Fruit fly (Drosophila melanogaster): Measurements from ENCODE around the gene eIF4E4.

eIF4E4 gene

DNA sequence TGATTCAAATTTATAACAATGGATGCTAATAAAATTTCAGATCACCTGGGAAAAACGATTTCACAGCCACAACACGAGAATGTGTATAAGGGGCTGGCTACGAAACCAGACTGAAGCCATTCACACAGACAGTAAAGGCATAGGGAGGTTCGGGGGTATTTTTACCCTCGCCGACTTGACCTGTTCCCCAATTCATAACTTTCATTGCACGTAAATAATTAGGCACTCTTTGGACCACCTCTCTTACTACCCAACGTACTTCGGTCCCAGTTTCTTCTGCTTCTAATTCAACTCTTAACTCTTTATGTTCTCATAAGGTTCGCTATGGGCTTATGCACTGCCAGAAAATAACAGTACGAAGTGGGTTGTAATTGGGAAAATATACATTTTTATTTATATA lies at the start of gene eIF4E4:
Gene eIF4E4 (minus strand): TSS at position 101 of the 400 bp plus-strand sequence.
- no peak for TF ChIP-seq psq (optimal IDR thresholded peaks at IDR 0.05)
- TF ChIP-seq ttk (optimal IDR thresholded peaks at IDR 0.05): no peak
- TF ChIP-seq Myc (optimal IDR thresholded peaks at IDR 0.05): no peak
- TF ChIP-seq h (optimal IDR thresholded peaks at IDR 0.05): no peak
- TF ChIP-seq insv (optimal IDR thresholded peaks at IDR 0.05): no peak
- TF ChIP-seq Sin3A (optimal IDR thresholded peaks at IDR 0.05): no peak

DNA sequence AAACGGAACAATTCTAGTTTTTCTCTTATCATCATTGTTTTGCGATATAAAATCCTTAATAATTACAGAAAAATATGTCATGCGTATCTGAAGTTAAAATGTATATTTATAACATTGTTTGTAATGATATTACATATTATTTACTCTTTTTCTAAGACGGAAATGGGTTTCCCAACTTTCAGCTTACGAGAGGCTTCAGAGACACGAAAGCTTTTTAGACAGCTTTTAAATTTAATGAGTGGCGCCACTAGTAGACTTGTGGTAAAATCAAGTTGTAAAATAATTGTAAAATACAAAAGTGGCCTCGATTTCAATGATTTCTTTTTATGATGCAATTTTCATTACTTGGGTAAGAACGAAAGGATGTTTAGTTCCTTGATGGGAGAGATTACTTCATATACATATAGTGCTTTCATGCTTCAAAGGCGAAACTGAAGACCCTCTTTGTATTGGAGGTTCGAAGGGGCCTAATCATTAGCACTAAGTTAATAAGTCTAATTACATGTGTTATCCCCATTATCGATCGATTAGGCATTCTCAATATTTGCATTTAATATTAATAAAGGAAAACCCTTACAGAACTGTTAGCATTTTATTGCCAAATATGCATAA lies 43.7 kb upstream of the eIF4E4 start:
- TF ChIP-seq Sin3A (optimal IDR thresholded peaks at IDR 0.05): no peak
- TF ChIP-seq h (optimal IDR thresholded peaks at IDR 0.05): no peak
- no peak for TF ChIP-seq Myc (optimal IDR thresholded peaks at IDR 0.05)
- TF ChIP-seq psq (optimal IDR thresholded peaks at IDR 0.05): no peak
- no peak for TF ChIP-seq ttk (optimal IDR thresholded peaks at IDR 0.05)
- no peak for TF ChIP-seq insv (optimal IDR thresholded peaks at IDR 0.05)

DNA sequence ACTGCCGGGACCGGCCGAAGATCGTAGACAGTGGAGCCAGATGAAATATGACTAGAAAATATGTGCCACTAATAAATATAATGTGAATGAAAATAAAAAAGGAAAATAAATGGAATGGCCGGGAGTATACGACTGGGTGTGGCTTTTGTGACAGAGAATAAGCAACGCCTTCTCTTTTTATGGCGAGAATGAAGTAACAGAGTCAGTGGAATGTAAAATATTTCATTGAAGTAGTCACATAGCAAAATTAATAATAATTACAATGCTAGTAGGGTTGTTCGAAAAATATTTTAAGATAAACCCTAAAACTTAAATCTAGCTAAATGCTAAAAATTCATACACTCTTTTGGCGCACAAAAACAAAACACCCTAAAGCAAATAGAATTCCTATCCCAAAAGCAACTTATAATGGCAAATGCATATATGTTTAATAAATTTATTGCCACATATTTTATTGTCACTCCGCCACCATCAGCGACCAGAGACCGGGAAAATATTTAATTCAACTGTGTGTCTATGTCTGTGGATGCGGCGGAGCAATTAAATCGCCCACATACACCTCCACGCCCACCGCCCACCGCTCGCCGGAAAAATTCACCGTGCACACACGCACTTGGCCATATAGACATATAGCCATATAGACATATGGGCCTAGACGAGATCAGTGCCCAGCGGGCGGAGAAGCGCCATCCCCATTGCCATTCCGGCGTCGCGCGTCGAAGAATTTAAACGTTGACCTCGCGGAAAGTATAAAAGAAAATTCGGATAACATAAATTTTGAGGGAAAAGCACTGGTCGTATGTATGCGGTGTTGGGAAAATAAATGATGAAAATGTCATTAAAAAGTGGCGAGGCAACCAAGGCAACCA lies 41.5 kb upstream of the eIF4E4 start:
- no peak for TF ChIP-seq psq (optimal IDR thresholded peaks at IDR 0.05)
- no peak for TF ChIP-seq ttk (optimal IDR thresholded peaks at IDR 0.05)
- TF ChIP-seq Sin3A (optimal IDR thresholded peaks at IDR 0.05): no peak
- no peak for TF ChIP-seq h (optimal IDR thresholded peaks at IDR 0.05)
- TF ChIP-seq Myc (optimal IDR thresholded peaks at IDR 0.05): no peak
- TF ChIP-seq insv (optimal IDR thresholded peaks at IDR 0.05): no peak

DNA sequence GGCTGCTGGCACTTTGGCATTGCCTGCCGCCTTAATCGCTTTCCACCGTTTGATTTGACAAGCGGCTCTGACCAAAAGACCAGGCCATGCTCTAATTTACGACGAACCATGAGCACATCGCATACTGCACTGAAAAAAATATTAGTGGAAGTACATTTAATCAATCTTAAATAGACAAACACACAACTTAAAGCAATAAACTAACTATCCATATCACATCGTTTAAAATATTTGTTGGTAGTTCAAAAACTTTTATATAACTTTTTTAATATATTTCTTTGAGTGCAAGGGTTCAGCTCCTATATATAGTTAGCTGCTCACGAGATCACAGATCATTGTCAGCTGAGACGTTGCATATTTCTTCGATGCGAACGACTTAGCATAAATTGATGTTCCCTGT lies 40.4 kb upstream of the eIF4E4 start:
- TF ChIP-seq insv (optimal IDR thresholded peaks at IDR 0.05) (no peak), psq (optimal IDR thresholded peaks at IDR 0.05) (no peak), ttk (optimal IDR thresholded peaks at IDR 0.05) (no peak), Sin3A (optimal IDR thresholded peaks at IDR 0.05) (no peak), Myc (optimal IDR thresholded peaks at IDR 0.05) (no peak), h (optimal IDR thresholded peaks at IDR 0.05) (no peak)

DNA sequence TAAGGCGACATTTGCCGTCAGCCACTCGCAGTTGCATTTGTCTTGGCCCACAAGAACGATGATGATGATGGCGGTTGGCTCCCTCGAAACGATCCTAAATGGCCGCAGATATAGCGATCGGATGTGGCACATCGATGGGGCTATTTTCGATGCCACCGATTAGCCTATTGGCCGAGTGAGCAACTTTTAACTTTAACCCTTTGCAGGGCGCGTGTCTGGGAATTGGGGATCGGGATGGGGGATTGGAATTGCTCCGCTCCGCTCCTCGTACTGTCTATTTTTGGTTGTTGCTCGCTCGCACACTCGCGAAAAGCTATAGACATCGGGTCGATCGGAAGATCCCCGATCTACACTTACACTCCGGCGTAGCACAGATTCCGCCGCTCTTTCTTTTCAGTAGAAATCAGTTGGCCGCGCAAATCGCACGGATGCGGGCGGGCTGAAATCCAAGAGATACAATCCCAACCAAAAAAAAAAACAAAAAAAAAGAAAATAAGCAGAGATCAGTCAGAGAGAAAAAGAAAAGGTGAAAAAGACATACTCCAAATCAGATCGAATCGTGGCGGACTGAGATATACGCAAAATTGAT lies 39.1 kb upstream of the eIF4E4 start, which contains the start of gene CG8519:
Gene CG8519 (plus strand): TSS at position 393 of the 589 bp plus-strand sequence.
- TF ChIP-seq Myc (optimal IDR thresholded peaks at IDR 0.05): no peak
- no peak for TF ChIP-seq ttk (optimal IDR thresholded peaks at IDR 0.05)
- TF ChIP-seq Sin3A (optimal IDR thresholded peaks at IDR 0.05): no peak
- TF ChIP-seq h (optimal IDR thresholded peaks at IDR 0.05): no peak
- no peak for TF ChIP-seq psq (optimal IDR thresholded peaks at IDR 0.05)
- no peak for TF ChIP-seq insv (optimal IDR thresholded peaks at IDR 0.05)

DNA sequence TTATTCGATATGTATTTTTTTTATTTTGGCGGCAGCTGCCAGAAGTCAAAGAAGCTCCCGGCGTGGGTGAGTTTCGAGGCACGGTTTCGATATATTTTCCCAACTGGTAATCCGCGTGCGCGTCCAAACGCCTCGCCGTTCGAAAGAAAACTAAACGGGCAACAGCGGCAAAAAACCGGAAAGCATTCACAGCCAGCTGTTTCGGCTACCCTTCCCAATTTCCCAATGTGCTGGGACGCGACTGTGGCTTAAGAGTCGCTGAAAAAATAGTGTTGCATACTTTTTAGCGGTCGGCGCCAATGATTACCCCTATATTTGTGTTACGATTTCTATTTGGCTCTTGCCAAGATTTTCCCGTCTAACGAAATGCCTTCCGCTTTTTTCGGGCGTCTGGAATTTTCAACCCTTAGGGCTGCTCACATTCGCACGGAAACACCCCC lies 37.9 kb upstream of the eIF4E4 start, which contains the start of gene SP1173:
Gene SP1173 (minus strand): TSS at position 154 of the 440 bp plus-strand sequence.
- TF ChIP-seq Myc (optimal IDR thresholded peaks at IDR 0.05): no peak
- no peak for TF ChIP-seq h (optimal IDR thresholded peaks at IDR 0.05)
- TF ChIP-seq psq (optimal IDR thresholded peaks at IDR 0.05): no peak
- no peak for TF ChIP-seq ttk (optimal IDR thresholded peaks at IDR 0.05)
- TF ChIP-seq insv (optimal IDR thresholded peaks at IDR 0.05): no peak

DNA sequence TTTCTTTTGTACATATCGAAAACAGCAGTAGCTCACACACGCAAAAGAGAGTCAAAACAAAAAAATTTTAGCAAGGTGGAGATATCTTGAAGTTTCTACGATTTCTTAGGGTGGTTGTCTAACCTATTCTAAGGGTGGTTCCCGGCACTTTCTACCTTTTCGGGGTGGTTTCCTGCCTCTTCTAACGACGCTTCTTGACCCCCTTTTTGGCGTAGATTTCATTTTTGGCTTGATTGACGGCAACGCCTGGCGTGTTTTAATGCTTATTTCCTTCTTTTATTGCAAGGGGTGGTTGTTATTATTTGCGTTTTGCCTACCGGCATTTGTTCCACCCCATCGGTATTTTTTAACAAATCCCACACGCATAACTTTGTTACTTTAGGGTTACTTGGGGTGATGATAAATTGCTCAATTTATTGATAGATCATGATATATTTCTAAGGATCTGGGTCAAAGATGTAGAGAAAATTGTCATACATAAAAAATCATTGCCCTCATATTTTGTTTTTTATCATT lies 35.6 kb upstream of the eIF4E4 start:
- TF ChIP-seq psq (optimal IDR thresholded peaks at IDR 0.05) (no peak), Sin3A (optimal IDR thresholded peaks at IDR 0.05) (no peak), ttk (optimal IDR thresholded peaks at IDR 0.05) (no peak), insv (optimal IDR thresholded peaks at IDR 0.05) (no peak), h (optimal IDR thresholded peaks at IDR 0.05) (no peak), Myc (optimal IDR thresholded peaks at IDR 0.05) (no peak)

DNA sequence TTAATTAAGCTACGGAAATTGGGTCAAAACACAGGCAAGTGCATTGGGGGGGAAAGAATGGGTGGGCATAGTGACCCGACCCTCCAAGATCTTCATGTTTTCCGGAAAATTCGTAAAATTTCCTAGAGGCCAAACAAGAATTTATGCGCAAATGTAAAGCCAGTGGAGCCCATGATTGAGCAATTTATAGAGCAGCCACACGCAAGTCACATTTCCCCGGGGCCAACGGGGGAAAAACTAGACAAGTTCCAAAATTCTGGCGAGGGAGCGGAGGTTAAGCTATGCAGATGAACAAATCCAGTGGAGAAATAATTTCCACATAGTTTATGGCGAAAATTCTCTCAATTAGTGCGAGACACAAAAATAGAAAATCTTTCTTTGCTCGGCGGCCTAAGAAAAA lies 31.9 kb upstream of the eIF4E4 start:
- no peak for TF ChIP-seq psq (optimal IDR thresholded peaks at IDR 0.05)
- no peak for TF ChIP-seq Sin3A (optimal IDR thresholded peaks at IDR 0.05)
- no peak for TF ChIP-seq insv (optimal IDR thresholded peaks at IDR 0.05)

DNA sequence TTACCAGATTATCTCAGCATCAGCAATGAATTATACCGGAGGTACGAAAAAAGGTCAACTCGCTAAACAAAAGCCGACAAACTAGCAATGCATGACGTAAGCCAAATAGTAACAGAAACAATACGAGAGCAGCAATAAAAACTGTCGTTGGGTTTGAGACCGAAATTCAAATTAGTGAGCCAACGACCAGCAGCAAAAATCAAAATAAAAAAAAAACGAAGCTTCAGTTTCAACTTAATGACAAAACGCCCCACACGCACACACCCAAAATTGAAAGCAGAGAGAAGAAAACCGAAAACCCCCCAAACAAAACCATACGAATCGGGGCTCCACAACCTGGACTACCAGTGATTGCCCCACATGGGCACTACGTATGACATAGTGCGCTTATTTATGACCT lies 28.7 kb upstream of the eIF4E4 start:
- TF ChIP-seq Myc (optimal IDR thresholded peaks at IDR 0.05): no peak
- no peak for TF ChIP-seq insv (optimal IDR thresholded peaks at IDR 0.05)
- TF ChIP-seq Sin3A (optimal IDR thresholded peaks at IDR 0.05): no peak
- no peak for TF ChIP-seq psq (optimal IDR thresholded peaks at IDR 0.05)
- no peak for TF ChIP-seq ttk (optimal IDR thresholded peaks at IDR 0.05)
- no peak for TF ChIP-seq h (optimal IDR thresholded peaks at IDR 0.05)

DNA sequence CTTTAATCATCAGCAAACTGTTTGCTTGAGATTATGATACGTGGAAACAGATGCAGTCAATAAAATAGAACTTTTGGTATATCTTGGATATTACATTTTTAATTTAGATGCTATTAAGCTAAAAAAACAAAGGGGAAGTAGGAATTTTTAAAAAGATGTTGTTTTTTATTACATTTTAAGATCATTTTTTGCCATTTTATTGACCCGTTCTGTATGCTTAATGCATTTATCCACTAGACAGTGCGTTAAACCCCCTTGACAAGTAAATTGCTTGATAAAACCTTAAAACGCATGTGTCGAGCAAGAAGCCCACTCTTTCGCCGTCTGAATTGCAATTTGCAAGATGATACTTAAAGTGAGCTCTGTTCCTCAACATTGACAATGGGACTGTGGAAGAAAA lies 27.8 kb upstream of the eIF4E4 start:
- TF ChIP-seq Sin3A (optimal IDR thresholded peaks at IDR 0.05) (no peak), psq (optimal IDR thresholded peaks at IDR 0.05) (no peak), ttk (optimal IDR thresholded peaks at IDR 0.05) (no peak), h (optimal IDR thresholded peaks at IDR 0.05) (no peak), insv (optimal IDR thresholded peaks at IDR 0.05) (no peak), Myc (optimal IDR thresholded peaks at IDR 0.05) (no peak)

DNA sequence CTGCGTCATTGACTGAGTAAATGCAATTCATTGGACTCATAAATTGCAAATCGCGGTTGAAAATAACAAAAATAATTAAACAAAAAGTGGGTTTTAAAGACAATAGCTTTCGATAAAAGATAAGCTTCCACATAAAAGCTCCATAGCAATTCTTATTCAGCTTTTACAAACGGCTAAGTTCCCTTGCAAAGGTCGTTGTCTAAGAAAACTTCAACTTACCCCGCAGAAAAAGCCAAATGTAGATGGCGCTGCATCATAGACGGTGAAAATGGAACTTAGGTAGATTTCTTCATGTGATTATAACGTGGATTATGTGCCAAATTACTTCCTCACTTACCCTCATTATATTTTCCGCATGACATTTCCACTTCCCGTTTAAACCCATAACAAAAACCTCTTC lies 23.5 kb upstream of the eIF4E4 start:
- TF ChIP-seq h (optimal IDR thresholded peaks at IDR 0.05): no peak
- no peak for TF ChIP-seq psq (optimal IDR thresholded peaks at IDR 0.05)
- TF ChIP-seq insv (optimal IDR thresholded peaks at IDR 0.05): no peak
- TF ChIP-seq Sin3A (optimal IDR thresholded peaks at IDR 0.05): no peak
- no peak for TF ChIP-seq ttk (optimal IDR thresholded peaks at IDR 0.05)
- TF ChIP-seq Myc (optimal IDR thresholded peaks at IDR 0.05): no peak

DNA sequence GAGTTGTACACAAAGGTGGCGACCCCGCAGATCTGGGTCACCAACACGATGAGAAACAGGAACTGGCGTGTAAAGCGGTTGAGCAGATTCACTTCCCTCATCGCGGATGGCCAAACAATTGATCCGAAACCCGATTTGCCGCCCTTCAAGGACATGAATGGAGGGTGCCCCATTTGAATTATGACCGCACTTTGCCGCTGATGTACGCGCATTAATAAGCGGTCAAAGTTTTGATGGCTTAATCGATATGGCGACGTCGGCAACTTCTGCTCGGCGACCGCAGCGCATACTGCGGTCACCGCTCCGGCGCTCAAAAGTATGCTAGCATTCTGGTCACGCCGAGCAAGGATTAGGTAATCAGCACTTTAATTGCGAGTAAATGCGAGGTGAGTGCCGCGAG lies 2.3 kb upstream of the eIF4E4 start, which contains the start of gene Grl65a:
Gene Grl65a (minus strand): TSS at position 101 of the 400 bp plus-strand sequence.
- no peak for TF ChIP-seq psq (optimal IDR thresholded peaks at IDR 0.05)
